Worm (Caenorhabditis elegans): ENCODE data around the gene F11D5.1.

DNA sequence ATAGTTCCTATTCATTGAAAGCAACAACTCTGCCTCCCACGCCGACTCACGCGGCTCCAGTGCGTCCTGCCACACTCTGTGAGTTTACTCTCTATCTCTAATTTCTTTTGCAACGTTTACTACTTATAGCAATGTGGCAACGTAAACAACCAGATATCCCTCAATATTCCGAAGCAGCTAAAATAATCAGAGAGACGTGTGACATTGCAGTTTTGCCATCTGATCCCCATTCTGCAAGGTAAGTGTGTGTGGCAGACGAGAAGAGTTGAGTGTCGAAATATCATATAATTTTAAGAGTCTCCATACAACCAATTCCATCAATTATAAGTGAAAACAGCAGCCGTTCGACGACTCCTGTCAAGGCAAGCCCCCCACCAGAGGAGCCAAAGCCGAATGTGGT, 7.0 kb downstream of the F11D5.1 start:
- no peak for TF ChIP-seq gmeb-2 (tag; optimal IDR thresholded peaks at IDR 0.05)
- TF ChIP-seq ahr-1 (tag; optimal IDR thresholded peaks at IDR 0.05), result no peak
- TF ChIP-seq unc-86 (tag; optimal IDR thresholded peaks at IDR 0.05), result no peak
- no peak for TF ChIP-seq hlh-15 (tag; optimal IDR thresholded peaks at IDR 0.05)
- TF ChIP-seq ttx-3 (tag; optimal IDR thresholded peaks at IDR 0.05), result no peak
- no peak for TF ChIP-seq ceh-14 (tag; optimal IDR thresholded peaks at IDR 0.05)
- no peak for TF ChIP-seq rnt-1 (tag; optimal IDR thresholded peaks at IDR 0.05)
- no peak for TF ChIP-seq ets-4 (tag; optimal IDR thresholded peaks at IDR 0.05)
- TF ChIP-seq ceh-24 (tag; optimal IDR thresholded peaks at IDR 0.05), result no peak
